Fruit fly (Drosophila melanogaster) S2 (cell line): ENCODE data around the gene Eogt.

ENCODE experiments used
- CG8478 ChIP-seq: fragments of >200 bp; optimal IDR thresholded peaks from 2 replicates; lab custom pipeline; 2018
- CTCF ChIP-seq, 2 experiments: fragments of >200 bp; optimal IDR thresholded peaks; 2 replicates each; lab custom pipeline; 2018

DNA sequence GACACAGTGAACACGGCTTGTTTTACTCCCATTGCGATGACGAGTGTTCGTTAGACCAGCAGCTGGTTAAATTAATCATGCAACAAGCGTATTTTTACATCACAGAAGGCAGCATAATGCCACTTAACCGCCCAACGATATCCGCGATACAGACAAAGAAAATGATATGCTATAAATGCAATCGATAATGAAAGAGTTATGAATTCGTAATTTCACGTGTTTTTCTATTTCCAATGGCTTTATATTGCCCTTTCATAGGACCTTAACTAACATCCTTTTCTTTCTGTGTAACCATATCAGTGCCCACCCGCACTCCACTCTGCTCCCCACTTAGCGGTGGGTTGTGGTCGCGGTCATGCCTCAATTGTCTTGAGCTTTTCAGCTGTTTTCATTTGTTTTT lies 32.2 kb downstream of the Eogt start:
- no peak for TF ChIP-seq CTCF (optimal IDR thresholded peaks at IDR 0.05; lab: Kevin White, UChicago)
- TF ChIP-seq CG8478 (lab: Kevin White, UChicago): no peak
